Fruit fly (Drosophila melanogaster) whole organism, embryonic: Measurements from ENCODE around the gene Rad23.

Experiments used
- CG12299 ChIP-seq: fragments of 200-800 bp; sonication (Bioruptor generic); optimal IDR thresholded peaks from 2 replicates; lab custom pipeline; 2018; ENCODE audit warnings: missing biosample characterization, mild to moderate bottlenecking, missing genetic modification characterization
- CG12744 ChIP-seq: fragments of 200-800 bp; sonication (Bioruptor generic); optimal IDR thresholded peaks from 2 replicates; lab custom pipeline; 2016; ENCODE audit warnings: missing biosample characterization, missing genetic modification characterization
- CG13123 ChIP-seq: fragments of 200-800 bp; sonication (Bioruptor generic); optimal IDR thresholded peaks from 2 replicates; lab custom pipeline; 2016; ENCODE audit warnings: missing biosample characterization, missing genetic modification characterization
- CG13287 ChIP-seq: fragments of 200-800 bp; sonication (Bioruptor generic); IDR thresholded peaks from 2 replicates; pipeline ENCODE4 v1.3.6; 2022; ENCODE audit warnings: missing biosample characterization, missing genetic modification characterization; ENCODE audit not compliant: partially characterized antibody
- CG15601 ChIP-seq: fragments of 200-800 bp; sonication (Bioruptor generic); optimal IDR thresholded peaks from 3 replicates; lab custom pipeline; 2019; ENCODE audit warnings: missing biosample characterization, mild to moderate bottlenecking, missing genetic modification characterization, moderate library complexity
- CG1602 ChIP-seq: fragments of 200-800 bp; sonication (Bioruptor generic); optimal IDR thresholded peaks from 3 replicates; lab custom pipeline; 2016; ENCODE audit warnings: missing biosample characterization, missing genetic modification characterization
- CG16813 ChIP-seq: fragments of 200-800 bp; sonication (Bioruptor generic); IDR thresholded peaks from 3 replicates; pipeline ENCODE4 v1.3.6; 2022; ENCODE audit warnings: missing biosample characterization, missing genetic modification characterization; ENCODE audit not compliant: partially characterized antibody
- CG16815 ChIP-seq: fragments of 200-800 bp; sonication (Bioruptor generic); optimal IDR thresholded peaks from 3 replicates; lab custom pipeline; 2017; ENCODE audit warnings: missing biosample characterization, mild to moderate bottlenecking, missing genetic modification characterization
- CG18011 ChIP-seq: fragments of 200-800 bp; sonication (Bioruptor generic); optimal IDR thresholded peaks from 2 replicates; lab custom pipeline; 2017; ENCODE audit warnings: missing biosample characterization, missing genetic modification characterization, mild to moderate bottlenecking, moderate library complexity, missing genotype
- CG18476 ChIP-seq: fragments of 200-800 bp; sonication (Bioruptor generic); optimal IDR thresholded peaks from 2 replicates; lab custom pipeline; 2016; ENCODE audit warnings: missing biosample characterization, mild to moderate bottlenecking, missing genetic modification characterization
- CG2889 ChIP-seq: fragments of 200-800 bp; sonication (Bioruptor generic); IDR thresholded peaks from 3 replicates; pipeline ENCODE4 v1.3.6; 2022; ENCODE audit warnings: missing biosample characterization, missing genetic modification characterization
- CG30020 ChIP-seq: fragments of 200-800 bp; optimal IDR thresholded peaks from 2 replicates; lab custom pipeline; 2019; ENCODE audit warnings: missing biosample characterization, mild to moderate bottlenecking, missing genetic modification characterization, moderate library complexity
- CG30403 ChIP-seq: fragments of 200-800 bp; sonication (Bioruptor generic); optimal IDR thresholded peaks from 3 replicates; lab custom pipeline; 2016; ENCODE audit warnings: missing biosample characterization, missing genetic modification characterization
- CG31224 ChIP-seq: fragments of 200-800 bp; sonication (Bioruptor generic); IDR thresholded peaks from 2 replicates; pipeline ENCODE4 v1.3.6; 2022; ENCODE audit warnings: missing biosample characterization, missing genetic modification characterization
- CG3163 ChIP-seq: fragments of 200-800 bp; sonication (Bioruptor generic); optimal IDR thresholded peaks from 3 replicates; lab custom pipeline; 2016; ENCODE audit warnings: missing biosample characterization, missing genetic modification characterization
- CG34224 ChIP-seq: fragments of 200-800 bp; sonication (Bioruptor generic); IDR thresholded peaks from 3 replicates; pipeline ENCODE4 v1.3.6; 2022; ENCODE audit warnings: missing biosample characterization, missing genetic modification characterization; ENCODE audit not compliant: partially characterized antibody
- CG34376 ChIP-seq: fragments of 200-800 bp; sonication (Bioruptor generic); optimal IDR thresholded peaks from 2 replicates; lab custom pipeline; 2018; ENCODE audit warnings: missing biosample characterization, mild to moderate bottlenecking, missing genetic modification characterization
- CG3995 ChIP-seq: fragments of 200-800 bp; sonication (Bioruptor generic); optimal IDR thresholded peaks from 3 replicates; lab custom pipeline; 2016; ENCODE audit warnings: missing biosample characterization, missing genetic modification characterization
- CG4617 ChIP-seq: fragments of 200-800 bp; sonication (Bioruptor generic); optimal IDR thresholded peaks from 3 replicates; lab custom pipeline; 2016; ENCODE audit warnings: missing biosample characterization, missing genetic modification characterization, borderline replicate concordance
- CG7928 ChIP-seq: fragments of 200-800 bp; sonication (Bioruptor generic); optimal IDR thresholded peaks from 2 replicates; lab custom pipeline; 2017; ENCODE audit warnings: missing biosample characterization, mild to moderate bottlenecking, missing genetic modification characterization
- CG8089 ChIP-seq: fragments of 200-800 bp; sonication (Bioruptor generic); optimal IDR thresholded peaks from 3 replicates; lab custom pipeline; 2016; ENCODE audit warnings: missing biosample characterization, missing genetic modification characterization
- CG8359 ChIP-seq: fragments of 200-800 bp; sonication (Bioruptor generic); optimal IDR thresholded peaks from 2 replicates; lab custom pipeline; 2017; ENCODE audit warnings: missing biosample characterization, mild to moderate bottlenecking, missing genetic modification characterization, borderline replicate concordance
- CG9817 ChIP-seq: fragments of 200-800 bp; sonication (Bioruptor generic); optimal IDR thresholded peaks from 2 replicates; lab custom pipeline; 2018; ENCODE audit warnings: missing biosample characterization, mild to moderate bottlenecking, missing genetic modification characterization, moderate library complexity
- Dfd ChIP-seq, 2 experiments: fragments of >200 bp; optimal IDR thresholded peaks; 2 replicates each; lab custom pipeline; 2017; ENCODE audit warnings: missing biosample characterization in 2 of 2, missing genetic modification characterization in 2 of 2
- Dp ChIP-seq: fragments of 200-800 bp; sonication (Bioruptor generic); optimal IDR thresholded peaks from 2 replicates; lab custom pipeline; 2018; ENCODE audit warnings: missing biosample characterization, mild to moderate bottlenecking, missing genetic modification characterization, moderate library complexity
- E2f2 ChIP-seq: fragments of 200-800 bp; sonication (Bioruptor generic); IDR thresholded peaks from 2 replicates; pipeline ENCODE4 v1.3.6; 2022; ENCODE audit warnings: missing biosample characterization, missing genetic modification characterization
- Elba2 ChIP-seq: fragments of 200-800 bp; sonication (Bioruptor generic); optimal IDR thresholded peaks from 3 replicates; lab custom pipeline; 2016; ENCODE audit warnings: missing biosample characterization, missing genetic modification characterization
- Fer2 ChIP-seq: fragments of 200-800 bp; sonication (Bioruptor generic); optimal IDR thresholded peaks from 2 replicates; lab custom pipeline; 2018; ENCODE audit warnings: missing biosample characterization, mild to moderate bottlenecking, missing genetic modification characterization, moderate library complexity
- MBD-R2 ChIP-seq: fragments of 200-800 bp; sonication (Bioruptor generic); IDR thresholded peaks from 2 replicates; pipeline ENCODE4 v1.3.6; 2022; ENCODE audit warnings: missing biosample characterization, missing genetic modification characterization
- Mrtf ChIP-seq: fragments of 200-800 bp; sonication (Bioruptor generic); IDR thresholded peaks from 3 replicates; pipeline ENCODE4 v1.3.6; 2022; ENCODE audit warnings: missing biosample characterization, missing genetic modification characterization
- NC2α ChIP-seq: fragments of 200-800 bp; sonication (Bioruptor generic); optimal IDR thresholded peaks from 2 replicates; lab custom pipeline; 2016; ENCODE audit warnings: missing biosample characterization, missing genetic modification characterization
- NC2β ChIP-seq: fragments of 200-800 bp; sonication (Bioruptor generic); optimal IDR thresholded peaks from 2 replicates; lab custom pipeline; 2016; ENCODE audit warnings: missing biosample characterization, missing genetic modification characterization
- Scr ChIP-seq: fragments of 200-800 bp; sonication (Bioruptor generic); IDR thresholded peaks from 2 replicates; pipeline ENCODE4 v1.3.6; 2022; ENCODE audit warnings: missing biosample characterization, missing genetic modification characterization; ENCODE audit not compliant: partially characterized antibody
- Stat92E ChIP-seq, 3 experiments: fragments of >200 bp in 2 of 3; fragments of 200-800 bp in 1 of 3; sonication (Bioruptor generic) in 1 of 3; optimal IDR thresholded peaks; 2 replicates each; lab custom pipeline; 2017 to 2019; ENCODE audit warnings: missing biosample characterization in 3 of 3, missing genetic modification characterization in 3 of 3, mild to moderate bottlenecking in 1 of 3, moderate library complexity in 1 of 3
- br ChIP-seq: fragments of >200 bp; optimal IDR thresholded peaks from 2 replicates; lab custom pipeline; 2017
- grau ChIP-seq: fragments of 200-800 bp; optimal IDR thresholded peaks from 3 replicates; lab custom pipeline; 2019; ENCODE audit warnings: missing biosample characterization, mild to moderate bottlenecking, missing genetic modification characterization, moderate library complexity
- lola ChIP-seq, 3 experiments: fragments of >200 bp in 2 of 3; fragments of 200-800 bp in 1 of 3; sonication (Bioruptor generic) in 1 of 3; optimal IDR thresholded peaks; 2 replicates each; lab custom pipeline; 2017 to 2019; ENCODE audit warnings: missing biosample characterization in 3 of 3, missing genetic modification characterization in 3 of 3, mild to moderate bottlenecking in 1 of 3, moderate library complexity in 1 of 3
- mam ChIP-seq: fragments of 200-800 bp; sonication (Bioruptor generic); optimal IDR thresholded peaks from 3 replicates; lab custom pipeline; 2016; ENCODE audit warnings: missing biosample characterization, missing genetic modification characterization
- pfk ChIP-seq: fragments of 200-800 bp; sonication (Bioruptor generic); optimal IDR thresholded peaks from 2 replicates; lab custom pipeline; 2018; ENCODE audit warnings: missing biosample characterization, mild to moderate bottlenecking, missing genetic modification characterization, moderate library complexity
- phol ChIP-seq: fragments of 200-800 bp; sonication (Bioruptor generic); optimal IDR thresholded peaks from 3 replicates; lab custom pipeline; 2018; ENCODE audit warnings: missing biosample characterization, mild to moderate bottlenecking, missing genetic modification characterization, moderate library complexity
- pnt ChIP-seq: fragments of 200-800 bp; sonication (Bioruptor generic); optimal IDR thresholded peaks from 3 replicates; lab custom pipeline; 2016; ENCODE audit warnings: missing biosample characterization, missing genetic modification characterization
- ssp ChIP-seq: fragments of 200-800 bp; sonication (Bioruptor generic); IDR thresholded peaks from 2 replicates; pipeline ENCODE4 v1.3.6; 2022; ENCODE audit warnings: missing biosample characterization, missing genetic modification characterization
- sug ChIP-seq: fragments of 200-800 bp; optimal IDR thresholded peaks from 2 replicates; lab custom pipeline; 2019; ENCODE audit warnings: missing biosample characterization, mild to moderate bottlenecking, missing genetic modification characterization, moderate library complexity
- tap ChIP-seq: fragments of 200-800 bp; optimal IDR thresholded peaks from 3 replicates; lab custom pipeline; 2019; ENCODE audit warnings: missing biosample characterization, mild to moderate bottlenecking, missing genetic modification characterization, moderate library complexity
- trem ChIP-seq: fragments of 200-800 bp; optimal IDR thresholded peaks from 3 replicates; lab custom pipeline; 2019; ENCODE audit warnings: missing biosample characterization, mild to moderate bottlenecking, missing genetic modification characterization, moderate library complexity
- tx ChIP-seq: fragments of 200-800 bp; sonication (Bioruptor generic); optimal IDR thresholded peaks from 2 replicates; lab custom pipeline; 2016; ENCODE audit warnings: missing biosample characterization, missing genetic modification characterization
- yki ChIP-seq: fragments of >200 bp; optimal IDR thresholded peaks from 3 replicates; lab custom pipeline; 2018
- zf30C ChIP-seq: fragments of 200-800 bp; sonication (Bioruptor generic); optimal IDR thresholded peaks from 3 replicates; lab custom pipeline; 2018; ENCODE audit warnings: missing biosample characterization, mild to moderate bottlenecking, missing genetic modification characterization
- zfh1 ChIP-seq: fragments of 200-800 bp; sonication (Bioruptor generic); IDR thresholded peaks from 3 replicates; pipeline ENCODE4 v1.3.6; 2022; ENCODE audit warnings: missing biosample characterization, missing genetic modification characterization
- zfh2 ChIP-seq: fragments of 200-800 bp; sonication (Bioruptor generic); optimal IDR thresholded peaks from 2 replicates; lab custom pipeline; 2016; ENCODE audit warnings: missing biosample characterization, missing genetic modification characterization

The Rad23 gene

dm6 chr4:359759-360290 lies 51.9 kb downstream of the Rad23 start, which contains the start of gene Hcf:
Gene Hcf, plus strand, starts transcription at chr4:359938.
- TF ChIP-seq CG12744 (GFP tag; lab: Kevin White, UChicago) (no peak), CG30403 (GFP tag; lab: Kevin White, UChicago) (no peak), CG7928 (GFP tag; lab: Kevin White, UChicago) (no peak), Elba2 (peak; percentile 31), lola (GFP tag; optimal IDR thresholded peaks at IDR 0.05; lab: Kevin White, UChicago) (peak in 1 of 3 experiments; percentile 83), br (lab: Kevin White, UChicago) (no peak), Mrtf (GFP tag; lab: Robert Waterston, UW) (no peak), CG1602 (GFP tag; lab: Kevin White, UChicago) (peak; percentile 27), CG34376 (GFP tag; lab: Kevin White, UChicago) (peak; percentile 42), CG12299 (tag; lab: Kevin White, UChicago) (no peak), MBD-R2 (peak; percentile 29; the same call in 1 of the 2 replicates), CG8089 (GFP tag; lab: Kevin White, UChicago) (no peak), CG30020 (tag; lab: Kevin White, UChicago) (peak; percentile 99), Fer2 (tag; lab: Kevin White, UChicago) (no peak), ssp (GFP tag; lab: Robert Waterston, UW) (peak; percentile 100), CG18476 (GFP tag; lab: Kevin White, UChicago) (no peak), CG16815 (peak; percentile 4), NC2α (GFP tag; lab: Kevin White, UChicago) (no peak), CG31224 (GFP tag; lab: Robert Waterston, UW) (no peak), CG15601 (no peak), grau (tag; lab: Kevin White, UChicago) (no peak), Stat92E (GFP tag; optimal IDR thresholded peaks at IDR 0.05; lab: Kevin White, UChicago) (peak in 1 of 3 experiments; percentile 66), Dfd (GFP tag; optimal IDR thresholded peaks at IDR 0.05; lab: Kevin White, UChicago) (peak in 1 of 2 experiments; percentile 88), sug (tag; lab: Kevin White, UChicago) (no peak), CG16813 (GFP tag; lab: Robert Waterston, UW) (peak; percentile 76), CG3995 (peak; percentile 91), CG4617 (GFP tag; lab: Kevin White, UChicago) (peak; percentile 64), CG9817 (tag; lab: Kevin White, UChicago) (no peak), pnt (GFP tag; lab: Kevin White, UChicago) (no peak), E2f2 (GFP tag; lab: Robert Waterston, UW) (0 out of 2 replicates have a peak, but pooled peaks have one; percentile 29), tx (GFP tag; lab: Kevin White, UChicago) (no peak), zfh2 (GFP tag; lab: Kevin White, UChicago) (no peak), zf30C (GFP tag; lab: Kevin White, UChicago) (no peak), Dp (GFP tag; lab: Kevin White, UChicago) (peak; percentile 3), NC2β (GFP tag; lab: Kevin White, UChicago) (no peak), CG8359 (no peak), CG18011 (GFP tag; lab: Kevin White, UChicago) (no peak), CG2889 (GFP tag; lab: Robert Waterston, UW) (no peak), phol (tag; lab: Kevin White, UChicago) (peak; percentile 55), zfh1 (no peak), Scr (GFP tag; lab: Robert Waterston, UW) (peak; percentile 68), trem (tag; lab: Kevin White, UChicago) (peak; percentile 49), CG34224 (GFP tag; lab: Robert Waterston, UW) (peak; percentile 51; the same call in 1 of the 3 replicates), CG13123 (no peak), tap (tag; lab: Kevin White, UChicago) (no peak), mam (GFP tag; lab: Kevin White, UChicago) (peak; percentile 22), CG13287 (GFP tag; lab: Robert Waterston, UW) (peak; percentile 75), pfk (peak; percentile 59), CG3163 (GFP tag; lab: Kevin White, UChicago) (no peak), yki (lab: Kevin White, UChicago) (no peak)
